Fruit fly (Drosophila melanogaster) whole organism, embryonic: ENCODE measurements around the gene Torsin.
A peak's percentile ranks its signal among the peaks of the same experiment; 100 is the strongest.

Source experiments
- Abd-B ChIP-seq: fragments of 200-800 bp; sonication (Bioruptor generic); optimal IDR thresholded peaks from 2 replicates; lab custom pipeline; 2018; ENCODE audit warnings: missing biosample characterization, mild to moderate bottlenecking, missing genetic modification characterization, moderate library complexity
- Bgb ChIP-seq: fragments of 200-800 bp; sonication (Bioruptor generic); IDR thresholded peaks from 2 replicates; pipeline ENCODE4 v1.3.6; 2022; ENCODE audit warnings: missing biosample characterization, missing genetic modification characterization; ENCODE audit not compliant: partially characterized antibody
- CG11398 ChIP-seq: fragments of 200-800 bp; sonication (Bioruptor generic); optimal IDR thresholded peaks from 2 replicates; lab custom pipeline; 2016; ENCODE audit warnings: missing biosample characterization, missing genetic modification characterization
- CG12104 ChIP-seq: fragments of 200-800 bp; sonication (Bioruptor generic); optimal IDR thresholded peaks from 3 replicates; lab custom pipeline; 2016; ENCODE audit warnings: missing biosample characterization, missing genetic modification characterization
- CG12219 ChIP-seq: fragments of 200-800 bp; sonication (Bioruptor generic); optimal IDR thresholded peaks from 3 replicates; lab custom pipeline; 2018; ENCODE audit warnings: missing biosample characterization, mild to moderate bottlenecking, missing genetic modification characterization
- CG1233 ChIP-seq: fragments of 200-800 bp; sonication (Bioruptor generic); optimal IDR thresholded peaks from 4 replicates; lab custom pipeline; 2018; ENCODE audit warnings: missing biosample characterization, mild to moderate bottlenecking, missing genetic modification characterization
- CG1602 ChIP-seq: fragments of 200-800 bp; sonication (Bioruptor generic); optimal IDR thresholded peaks from 3 replicates; lab custom pipeline; 2016; ENCODE audit warnings: missing biosample characterization, missing genetic modification characterization
- CG17328 ChIP-seq: fragments of 200-800 bp; sonication (Bioruptor generic); IDR thresholded peaks from 2 replicates; pipeline ENCODE4 v1.3.6; 2022; ENCODE audit warnings: missing biosample characterization, missing genetic modification characterization
- CG17568 ChIP-seq: fragments of 200-800 bp; sonication (Bioruptor generic); optimal IDR thresholded peaks from 2 replicates; lab custom pipeline; 2018; ENCODE audit warnings: missing biosample characterization, mild to moderate bottlenecking, missing genetic modification characterization, moderate library complexity
- CG18262 ChIP-seq: fragments of 200-800 bp; optimal IDR thresholded peaks from 3 replicates; lab custom pipeline; 2019; ENCODE audit warnings: missing biosample characterization, mild to moderate bottlenecking, missing genetic modification characterization, moderate library complexity
- CG2116 ChIP-seq: fragments of 200-800 bp; sonication (Bioruptor generic); optimal IDR thresholded peaks from 3 replicates; lab custom pipeline; 2018; ENCODE audit warnings: missing biosample characterization, mild to moderate bottlenecking, missing genetic modification characterization
- CG2712 ChIP-seq: fragments of 200-800 bp; optimal IDR thresholded peaks from 3 replicates; lab custom pipeline; 2019; ENCODE audit warnings: missing biosample characterization, mild to moderate bottlenecking, missing genetic modification characterization, moderate library complexity
- CG31365 ChIP-seq: fragments of 200-800 bp; sonication (Bioruptor generic); optimal IDR thresholded peaks from 2 replicates; lab custom pipeline; 2018; ENCODE audit warnings: missing biosample characterization, mild to moderate bottlenecking, missing genetic modification characterization
- CG32532 ChIP-seq: fragments of 200-800 bp; sonication (Bioruptor generic); IDR thresholded peaks from 2 replicates; pipeline ENCODE4 v1.3.6; 2022; ENCODE audit warnings: missing biosample characterization, missing genetic modification characterization
- CG7928 ChIP-seq: fragments of 200-800 bp; sonication (Bioruptor generic); optimal IDR thresholded peaks from 2 replicates; lab custom pipeline; 2017; ENCODE audit warnings: missing biosample characterization, mild to moderate bottlenecking, missing genetic modification characterization
- CG8359 ChIP-seq: fragments of 200-800 bp; sonication (Bioruptor generic); optimal IDR thresholded peaks from 2 replicates; lab custom pipeline; 2017; ENCODE audit warnings: missing biosample characterization, mild to moderate bottlenecking, missing genetic modification characterization, borderline replicate concordance
- CG9609 ChIP-seq: fragments of 200-800 bp; sonication (Bioruptor generic); optimal IDR thresholded peaks from 3 replicates; lab custom pipeline; 2016; ENCODE audit warnings: missing biosample characterization, missing genetic modification characterization
- CG9876 ChIP-seq: fragments of 200-800 bp; sonication (Bioruptor generic); optimal IDR thresholded peaks from 2 replicates; lab custom pipeline; 2016; ENCODE audit warnings: missing biosample characterization, missing genetic modification characterization
- CTCF ChIP-seq: fragments of 200-800 bp; sonication (Bioruptor generic); optimal IDR thresholded peaks from 2 replicates; lab custom pipeline; 2017; ENCODE audit warnings: missing biosample characterization, mild to moderate bottlenecking, missing genetic modification characterization, moderate library complexity
- Drgx ChIP-seq: fragments of 200-800 bp; sonication (Bioruptor generic); IDR thresholded peaks from 2 replicates; pipeline ENCODE4 v1.3.6; 2022; ENCODE audit warnings: missing biosample characterization, missing genetic modification characterization
- HLH4C ChIP-seq: fragments of 200-800 bp; sonication (Bioruptor generic); IDR thresholded peaks from 3 replicates; pipeline ENCODE4 v1.3.6; 2022; ENCODE audit warnings: missing biosample characterization, missing genetic modification characterization; ENCODE audit not compliant: partially characterized antibody
- Jarid2 ChIP-seq: fragments of 200-800 bp; sonication (Bioruptor generic); optimal IDR thresholded peaks from 3 replicates; lab custom pipeline; 2017; ENCODE audit warnings: mild to moderate bottlenecking, missing biosample characterization, missing genetic modification reagents, missing genetic modification characterization
- Kr ChIP-seq: fragments of 200-800 bp; sonication (Bioruptor generic); optimal IDR thresholded peaks from 2 replicates; lab custom pipeline; 2017; ENCODE audit warnings: missing biosample characterization, mild to moderate bottlenecking, missing genetic modification characterization
- MESR4 ChIP-seq: fragments of 200-800 bp; sonication (Bioruptor generic); optimal IDR thresholded peaks from 2 replicates; lab custom pipeline; 2018; ENCODE audit warnings: missing biosample characterization, mild to moderate bottlenecking, missing genetic modification characterization, moderate library complexity
- MTF-1 ChIP-seq: fragments of 200-800 bp; sonication (Bioruptor generic); optimal IDR thresholded peaks from 2 replicates; lab custom pipeline; 2018; ENCODE audit warnings: missing biosample characterization, mild to moderate bottlenecking, missing genetic modification characterization, borderline replicate concordance
- Max ChIP-seq: fragments of 200-800 bp; sonication (Bioruptor generic); optimal IDR thresholded peaks from 2 replicates; lab custom pipeline; 2016; ENCODE audit warnings: missing biosample characterization, mild to moderate bottlenecking, missing genetic modification characterization
- NFAT ChIP-seq: fragments of 200-800 bp; sonication (Bioruptor generic); IDR thresholded peaks from 2 replicates; pipeline ENCODE4 v1.3.6; 2022; ENCODE audit warnings: missing biosample characterization, missing genetic modification characterization
- Neu2 ChIP-seq: fragments of 200-800 bp; sonication (Bioruptor generic); optimal IDR thresholded peaks from 3 replicates; lab custom pipeline; 2016; ENCODE audit warnings: missing biosample characterization, missing genetic modification characterization, borderline replicate concordance
- Scr ChIP-seq: fragments of 200-800 bp; sonication (Bioruptor generic); IDR thresholded peaks from 2 replicates; pipeline ENCODE4 v1.3.6; 2022; ENCODE audit warnings: missing biosample characterization, missing genetic modification characterization; ENCODE audit not compliant: partially characterized antibody
- al ChIP-seq: fragments of 200-800 bp; sonication (Bioruptor generic); IDR thresholded peaks from 2 replicates; pipeline ENCODE4 v1.3.6; 2022; ENCODE audit warnings: missing biosample characterization, missing genetic modification characterization
- ap ChIP-seq: fragments of 200-800 bp; sonication (Bioruptor generic); IDR thresholded peaks from 2 replicates; pipeline ENCODE4 v1.3.6; 2022; ENCODE audit warnings: missing biosample characterization, missing genetic modification characterization
- ara ChIP-seq: fragments of 200-800 bp; sonication (Bioruptor generic); IDR thresholded peaks from 2 replicates; pipeline ENCODE4 v1.3.6; 2022; ENCODE audit warnings: missing biosample characterization, missing genetic modification characterization
- cato ChIP-seq: fragments of 200-800 bp; sonication (Bioruptor generic); optimal IDR thresholded peaks from 2 replicates; lab custom pipeline; 2016; ENCODE audit warnings: missing biosample characterization, missing genetic modification characterization, borderline replicate concordance
- crc ChIP-seq: fragments of 200-800 bp; sonication (Bioruptor generic); optimal IDR thresholded peaks from 2 replicates; lab custom pipeline; 2016; ENCODE audit warnings: missing biosample characterization, missing genetic modification characterization
- da ChIP-seq: fragments of 200-800 bp; sonication (Bioruptor generic); optimal IDR thresholded peaks from 2 replicates; lab custom pipeline; 2016; ENCODE audit warnings: missing biosample characterization, missing genetic modification characterization
- danr ChIP-seq: fragments of 200-800 bp; sonication (Bioruptor generic); IDR thresholded peaks from 2 replicates; pipeline ENCODE4 v1.3.6; 2022; ENCODE audit warnings: missing biosample characterization, missing genetic modification characterization
- gce ChIP-seq: fragments of 200-800 bp; sonication (Bioruptor generic); IDR thresholded peaks from 3 replicates; pipeline ENCODE4 v1.3.6; 2022; ENCODE audit warnings: missing biosample characterization, missing genetic modification characterization
- gro ChIP-seq: fragments of 200-800 bp; sonication (Bioruptor generic); optimal IDR thresholded peaks from 2 replicates; lab custom pipeline; 2016; ENCODE audit warnings: missing biosample characterization, missing genetic modification characterization
- kah ChIP-seq: fragments of 200-800 bp; sonication (Bioruptor generic); optimal IDR thresholded peaks from 2 replicates; lab custom pipeline; 2018; ENCODE audit warnings: missing biosample characterization, mild to moderate bottlenecking, missing genetic modification characterization
- lbe ChIP-seq: fragments of 200-800 bp; sonication (Bioruptor generic); optimal IDR thresholded peaks from 2 replicates; lab custom pipeline; 2016; ENCODE audit warnings: missing biosample characterization, mild to moderate bottlenecking, missing genetic modification characterization
- maf-S ChIP-seq: fragments of 200-800 bp; sonication (Bioruptor generic); optimal IDR thresholded peaks from 2 replicates; lab custom pipeline; 2016; ENCODE audit warnings: missing biosample characterization, missing genetic modification characterization
- mirr ChIP-seq: fragments of 200-800 bp; sonication (Bioruptor generic); optimal IDR thresholded peaks from 3 replicates; lab custom pipeline; 2018; ENCODE audit warnings: missing biosample characterization, mild to moderate bottlenecking, missing genetic modification characterization
- nerfin-2 ChIP-seq: fragments of 200-800 bp; sonication (Bioruptor generic); IDR thresholded peaks from 2 replicates; pipeline ENCODE4 v1.3.6; 2022; ENCODE audit warnings: missing biosample characterization, missing genetic modification characterization; ENCODE audit not compliant: partially characterized antibody
- nmo ChIP-seq: fragments of 200-800 bp; sonication (Bioruptor generic); optimal IDR thresholded peaks from 2 replicates; lab custom pipeline; 2018; ENCODE audit warnings: missing biosample characterization, mild to moderate bottlenecking, missing genetic modification characterization, moderate library complexity
- org-1 ChIP-seq: fragments of 200-800 bp; sonication (Bioruptor generic); optimal IDR thresholded peaks from 2 replicates; lab custom pipeline; 2017; ENCODE audit warnings: missing biosample characterization, missing genetic modification characterization
- pan ChIP-seq, 4 experiments: fragments of >200 bp in 3 of 4; fragments of 200-800 bp in 1 of 4; sonication (Bioruptor generic) in 1 of 4; optimal IDR thresholded peaks in 3 of 4; IDR thresholded peaks in 1 of 4; 2 replicates each; pipeline versions ENCODE4 v1.3.6 to Lab custom; 2017 to 2022; ENCODE audit warnings: missing biosample characterization in 2 of 4, missing genetic modification characterization in 2 of 4, mixed read lengths in 1 of 4
- phol ChIP-seq: fragments of 200-800 bp; sonication (Bioruptor generic); optimal IDR thresholded peaks from 3 replicates; lab custom pipeline; 2018; ENCODE audit warnings: missing biosample characterization, mild to moderate bottlenecking, missing genetic modification characterization, moderate library complexity
- sd ChIP-seq: fragments of 200-800 bp; sonication (Bioruptor generic); optimal IDR thresholded peaks from 3 replicates; lab custom pipeline; 2018; ENCODE audit warnings: missing biosample characterization, mild to moderate bottlenecking, missing genetic modification characterization, moderate library complexity
- sr ChIP-seq: fragments of 200-800 bp; sonication (Bioruptor generic); IDR thresholded peaks from 3 replicates; pipeline ENCODE4 v1.3.6; 2022; ENCODE audit warnings: missing biosample characterization, missing genetic modification characterization
- twi ChIP-seq: fragments of 200-800 bp; optimal IDR thresholded peaks from 2 replicates; lab custom pipeline; 2019; ENCODE audit warnings: missing biosample characterization, mild to moderate bottlenecking, missing genetic modification characterization, moderate library complexity

Torsin gene

dm6 chrX:4635856-4636486 is 13.9 kb downstream of the Torsin start, which contains the start of the genes Alms1a and pon (continued):
- TF ChIP-seq CG12104: no peak
- TF ChIP-seq Scr (GFP tag; lab: Robert Waterston, UW): peak; percentile 84
- no peak for TF ChIP-seq CG9609 (GFP tag; lab: Kevin White, UChicago)
- no peak for TF ChIP-seq MESR4
- no peak for TF ChIP-seq mirr (GFP tag; lab: Kevin White, UChicago)
- no peak for TF ChIP-seq maf-S (GFP tag; lab: Kevin White, UChicago)
- no peak for TF ChIP-seq nmo (GFP tag; lab: Kevin White, UChicago)
- no peak for TF ChIP-seq Drgx (GFP tag; lab: Robert Waterston, UW)
- no peak for TF ChIP-seq sr (GFP tag; lab: Robert Waterston, UW)
- TF ChIP-seq CG11398 (GFP tag; lab: Kevin White, UChicago): no peak
- peak; percentile 25 for TF ChIP-seq CG2712 (tag; lab: Kevin White, UChicago)
- no peak for TF ChIP-seq crc
- no peak for TF ChIP-seq MTF-1
- no peak for TF ChIP-seq Abd-B
- no peak for TF ChIP-seq kah (GFP tag; lab: Kevin White, UChicago)
- TF ChIP-seq ap (GFP tag; lab: Robert Waterston, UW): no peak
- no peak for TF ChIP-seq CG17328
- no peak for TF ChIP-seq CG31365 (tag; lab: Kevin White, UChicago)
- no peak for TF ChIP-seq twi (tag; lab: Kevin White, UChicago)
- TF ChIP-seq danr (GFP tag; lab: Robert Waterston, UW): no peak
- no peak for TF ChIP-seq Neu2
- TF ChIP-seq CG12219 (GFP tag; lab: Kevin White, UChicago): no peak
- TF ChIP-seq Kr: no peak
- TF ChIP-seq CG2116: peak; percentile 35
- TF ChIP-seq CG18262 (tag; lab: Kevin White, UChicago): no peak
- TF ChIP-seq CG1233 (GFP tag; lab: Kevin White, UChicago): no peak
- no peak for TF ChIP-seq lbe (GFP tag; lab: Kevin White, UChicago)
- no peak for TF ChIP-seq CG8359 (GFP tag; lab: Kevin White, UChicago)
- peak; percentile 79 for TF ChIP-seq phol (tag; lab: Kevin White, UChicago)
- TF ChIP-seq pan (optimal IDR thresholded peaks at IDR 0.05; lab: Kevin White, UChicago): no peak
- TF ChIP-seq pan (GFP tag; optimal IDR thresholded peaks at IDR 0.05 in 1 of 2, IDR thresholded peaks at IDR 0.05 in 1 of 2): no peak
- TF ChIP-seq CG32532: no peak
- no peak for TF ChIP-seq NFAT
- TF ChIP-seq sd: no peak
- no peak for TF ChIP-seq cato (GFP tag; lab: Kevin White, UChicago)
- no peak for TF ChIP-seq al
- TF ChIP-seq CG9876 (GFP tag; lab: Kevin White, UChicago): no peak
- TF ChIP-seq org-1 (GFP tag; lab: Kevin White, UChicago): no peak
- no peak for TF ChIP-seq Jarid2 (GFP tag; lab: Kevin White, UChicago)
- no peak for TF ChIP-seq CG17568
- TF ChIP-seq Bgb: peak; percentile 83
- peak; percentile 100 for TF ChIP-seq HLH4C (GFP tag; lab: Robert Waterston, UW)
- TF ChIP-seq gce (GFP tag; lab: Robert Waterston, UW): no peak
- TF ChIP-seq Max (GFP tag; lab: Kevin White, UChicago): no peak
- TF ChIP-seq da (GFP tag; lab: Kevin White, UChicago): no peak
- no peak for TF ChIP-seq ara (GFP tag; lab: Robert Waterston, UW)
- peak; percentile 97 for TF ChIP-seq nerfin-2 (GFP tag; lab: Robert Waterston, UW)
- TF ChIP-seq CG7928 (GFP tag; lab: Kevin White, UChicago): no peak
- no peak for TF ChIP-seq gro (GFP tag; lab: Kevin White, UChicago)
- no peak for TF ChIP-seq CG1602
- TF ChIP-seq CTCF: no peak
